Worm (Caenorhabditis elegans) whole organism, young adult: ENCODE results near the gene srd-21.
A peak's percentile ranks its signal among the peaks of the same experiment; 100 is the strongest.

Source experiments
- B0261.1 ChIP-seq: sonication (generic microtip); optimal IDR thresholded peaks from 2 replicates; lab custom pipeline; 2016; ENCODE audit warnings: mild to moderate bottlenecking, missing genetic modification characterization, moderate library complexity, missing compliant biosample characterization
- D2030.7 ChIP-seq: fragments of 200-800 bp; sonication (Bioruptor generic); IDR thresholded peaks from 2 replicates; pipeline ENCODE4 v1.3.6; 2022; ENCODE audit warnings: missing genetic modification reagents, missing genetic modification characterization, missing compliant biosample characterization
- F49E8.2 ChIP-seq: sonication (generic microtip); optimal IDR thresholded peaks from 3 replicates; lab custom pipeline; 2017; ENCODE audit warnings: missing genetic modification characterization, mild to moderate bottlenecking, missing compliant biosample characterization, antibody characterized with exemption, moderate library complexity; ENCODE audit not compliant: insufficient read depth
- F57A8.1 ChIP-seq: fragments of 200-800 bp; sonication (Bioruptor generic); optimal IDR thresholded peaks from 2 replicates; lab custom pipeline; 2018; ENCODE audit warnings: mild to moderate bottlenecking, missing genetic modification characterization, moderate library complexity, missing compliant biosample characterization
- K11D2.4 ChIP-seq: fragments of 200-800 bp; sonication (Bioruptor generic); IDR thresholded peaks from 2 replicates; pipeline ENCODE4 v1.3.6; 2022; ENCODE audit warnings: missing genetic modification reagents, missing genetic modification characterization, missing compliant biosample characterization
- T07F8.4 ChIP-seq: sonication (generic microtip); optimal IDR thresholded peaks from 2 replicates; lab custom pipeline; 2016; ENCODE audit warnings: mild to moderate bottlenecking, missing genetic modification characterization, moderate library complexity, missing compliant biosample characterization
- ZK185.1 ChIP-seq: sonication (generic microtip); optimal IDR thresholded peaks from 2 replicates; lab custom pipeline; 2016; ENCODE audit warnings: mild to moderate bottlenecking, missing genetic modification characterization, missing compliant biosample characterization; ENCODE audit not compliant: poor library complexity, severe bottlenecking
- attf-5 ChIP-seq: fragments of 200-800 bp; sonication (Bioruptor generic); optimal IDR thresholded peaks from 2 replicates; lab custom pipeline; 2018; ENCODE audit warnings: mild to moderate bottlenecking, missing genetic modification characterization, missing compliant biosample characterization
- attf-6 ChIP-seq: fragments of 200-800 bp; sonication (Bioruptor generic); IDR thresholded peaks from 2 replicates; pipeline ENCODE4 v1.3.6; 2022; ENCODE audit warnings: missing genetic modification reagents, missing genetic modification characterization, missing compliant biosample characterization
- bed-1 ChIP-seq: fragments of 200-800 bp; sonication (Bioruptor generic); IDR thresholded peaks from 2 replicates; pipeline ENCODE4 v1.3.6; 2022; ENCODE audit warnings: missing genetic modification reagents, missing genetic modification characterization, missing compliant biosample characterization
- ccch-3 ChIP-seq: fragments of 200-800 bp; sonication (Bioruptor generic); optimal IDR thresholded peaks from 2 replicates; lab custom pipeline; 2018; ENCODE audit warnings: mild to moderate bottlenecking, missing genetic modification characterization, missing compliant biosample characterization
- cebp-1 ChIP-seq, 2 experiments: fragments of 200-800 bp in 1 of 2; sonication (Bioruptor generic) in 1 of 2; sonication (generic microtip) in 1 of 2; IDR thresholded peaks in 1 of 2; optimal IDR thresholded peaks in 1 of 2; 2 replicates each; pipeline versions ENCODE4 v1.3.6 to Lab custom; 2017 to 2022; ENCODE audit warnings: missing compliant biosample characterization in 2 of 2, missing genetic modification characterization in 2 of 2, mild to moderate bottlenecking in 1 of 2, missing genetic modification reagents in 1 of 2, moderate library complexity in 1 of 2
- cebp-2 ChIP-seq: fragments of 200-800 bp; sonication (Bioruptor generic); IDR thresholded peaks from 2 replicates; pipeline ENCODE4 v1.3.6; 2022; ENCODE audit warnings: missing genetic modification characterization, missing compliant biosample characterization
- ceh-100 ChIP-seq: fragments of 200-800 bp; sonication (Bioruptor generic); IDR thresholded peaks from 2 replicates; pipeline ENCODE4 v1.3.6; 2022; ENCODE audit warnings: missing genetic modification reagents, missing genetic modification characterization, missing compliant biosample characterization
- ceh-27 ChIP-seq: fragments of 200-800 bp; sonication (Bioruptor generic); optimal IDR thresholded peaks from 2 replicates; lab custom pipeline; 2018; ENCODE audit warnings: mild to moderate bottlenecking, missing genetic modification characterization, moderate library complexity, missing compliant biosample characterization
- die-1 ChIP-seq: sonication (generic microtip); optimal IDR thresholded peaks from 2 replicates; lab custom pipeline; 2016; ENCODE audit warnings: missing genotype, mild to moderate bottlenecking, missing genetic modification characterization, missing compliant biosample characterization
- dox-1 ChIP-seq: fragments of 200-800 bp; sonication (Bioruptor generic); IDR thresholded peaks from 2 replicates; pipeline ENCODE4 v1.3.6; 2022; ENCODE audit warnings: missing genetic modification reagents, missing genetic modification characterization, missing compliant biosample characterization
- dpl-1 ChIP-seq: fragments of 150-350 bp; optimal IDR thresholded peaks from 2 replicates; lab custom pipeline; 2014; ENCODE audit warnings: missing biosample characterization, missing genetic modification reagents, missing genetic modification characterization
- efl-1 ChIP-seq: fragments of 150-350 bp; optimal IDR thresholded peaks from 2 replicates; lab custom pipeline; 2014; ENCODE audit warnings: missing biosample characterization, missing genetic modification reagents, missing genetic modification characterization
- him-1 ChIP-seq: sonication (generic microtip); optimal IDR thresholded peaks from 2 replicates; lab custom pipeline; 2016; ENCODE audit warnings: missing genotype, missing genetic modification reagents, missing genetic modification characterization, missing compliant biosample characterization
- hmg-1.2 ChIP-seq: fragments of 200-800 bp; sonication (Bioruptor generic); IDR thresholded peaks from 2 replicates; pipeline ENCODE4 v1.3.6; 2022; ENCODE audit warnings: missing genetic modification reagents, missing genetic modification characterization, missing compliant biosample characterization
- lag-1 ChIP-seq: fragments of 200-800 bp; sonication (Bioruptor generic); IDR thresholded peaks from 2 replicates; pipeline ENCODE4 v1.3.6; 2022; ENCODE audit warnings: missing genetic modification reagents, missing genetic modification characterization, missing compliant biosample characterization
- let-607 ChIP-seq, 2 experiments: fragments of 200-800 bp in 1 of 2; sonication (Bioruptor generic) in 1 of 2; sonication (generic microtip) in 1 of 2; optimal IDR thresholded peaks; 2 replicates each; lab custom pipeline; 2016 to 2018; ENCODE audit warnings: mild to moderate bottlenecking in 2 of 2, missing compliant biosample characterization in 2 of 2, missing genetic modification characterization in 2 of 2, moderate library complexity in 2 of 2, missing genotype in 1 of 2
- lin-26 ChIP-seq: fragments of 200-800 bp; sonication (Bioruptor generic); IDR thresholded peaks from 2 replicates; pipeline ENCODE4 v1.3.6; 2022; ENCODE audit warnings: missing genetic modification reagents, missing genetic modification characterization, missing compliant biosample characterization
- lin-35 ChIP-seq, 3 experiments: fragments of 150-350 bp in 2 of 3; sonication (generic microtip) in 1 of 3; optimal IDR thresholded peaks; 2 replicates each; lab custom pipeline; 2014 to 2018; ENCODE audit warnings: missing biosample characterization in 3 of 3, missing genetic modification characterization in 3 of 3, missing genetic modification reagents in 3 of 3
- madf-10 ChIP-seq: sonication (generic microtip); optimal IDR thresholded peaks from 2 replicates; lab custom pipeline; 2016; ENCODE audit warnings: mild to moderate bottlenecking, missing genetic modification characterization, missing compliant biosample characterization
- mxl-1 ChIP-seq: sonication (generic microtip); optimal IDR thresholded peaks from 2 replicates; lab custom pipeline; 2016; ENCODE audit warnings: missing genetic modification characterization, missing compliant biosample characterization
- nhr-80 ChIP-seq: sonication (generic microtip); optimal IDR thresholded peaks from 2 replicates; lab custom pipeline; 2016; ENCODE audit warnings: missing genetic modification characterization, missing compliant biosample characterization
- rpc-1 ChIP-seq, 2 experiments: fragments of 150-350 bp in 1 of 2; sonication (generic microtip) in 1 of 2; optimal IDR thresholded peaks; 2 replicates each; lab custom pipeline; 2014 to 2018; ENCODE audit warnings: missing biosample characterization in 1 of 2, missing genetic modification characterization in 1 of 2, missing genetic modification reagents in 1 of 2, missing genotype in 1 of 2
- sdz-38 ChIP-seq: sonication (generic microtip); optimal IDR thresholded peaks from 2 replicates; lab custom pipeline; 2016; ENCODE audit warnings: missing genotype, missing genetic modification characterization, missing compliant biosample characterization
- snpc-1.1 ChIP-seq: sonication (generic microtip); optimal IDR thresholded peaks from 2 replicates; lab custom pipeline; 2017; ENCODE audit warnings: missing genetic modification characterization, mild to moderate bottlenecking, missing compliant biosample characterization, antibody characterized with exemption, moderate library complexity, missing genotype, missing genetic modification reagents; ENCODE audit not compliant: insufficient read depth
- snpc-4 ChIP-seq, 5 experiments: fragments of 150-350 bp in 1 of 5; sonication (generic microtip) in 4 of 5; optimal IDR thresholded peaks; 2 replicates each; lab custom pipeline; 2014 to 2018; ENCODE audit warnings: missing genetic modification characterization in 5 of 5, missing biosample characterization in 3 of 5, antibody characterized with exemption in 2 of 5, mild to moderate bottlenecking in 2 of 5, missing compliant biosample characterization in 2 of 5, missing genotype in 2 of 5, moderate library complexity in 2 of 5, missing genetic modification reagents in 1 of 5
- tbp1 ChIP-seq: fragments of 200-800 bp; sonication (Bioruptor generic); optimal IDR thresholded peaks from 2 replicates; lab custom pipeline; 2018; ENCODE audit warnings: mild to moderate bottlenecking, missing genetic modification characterization, missing compliant biosample characterization
- zfh-2 ChIP-seq: fragments of 200-800 bp; sonication (Bioruptor generic); conservative IDR thresholded peaks from 2 replicates; pipeline ENCODE4 v1.3.6; 2022; ENCODE audit warnings: missing genetic modification reagents, missing genetic modification characterization, missing compliant biosample characterization
- zim-3 ChIP-seq: sonication (generic microtip); optimal IDR thresholded peaks from 2 replicates; lab custom pipeline; 2017; ENCODE audit warnings: mild to moderate bottlenecking, missing genetic modification characterization, moderate library complexity, missing compliant biosample characterization
- ztf-22 ChIP-seq: fragments of 200-800 bp; sonication (Bioruptor generic); optimal IDR thresholded peaks from 2 replicates; lab custom pipeline; 2018; ENCODE audit warnings: mild to moderate bottlenecking, missing genetic modification characterization, moderate library complexity, missing compliant biosample characterization

Gene srd-21

ce11 chrV:16610094-16610493, 19.6 kb upstream of the srd-21 start:
- TF ChIP-seq cebp-1 (GFP tag; IDR thresholded peaks at IDR 0.05; lab: Robert Waterston, UW) (no peak), cebp-1 (tag; optimal IDR thresholded peaks at IDR 0.05; lab: Kevin White, UChicago) (no peak), nhr-80 (peak; percentile 42)

ce11 chrV:16610791-16611385, 18.8 kb upstream of the srd-21 start, which contains the start of gene srw-54:
TSS of gene srw-54 (plus strand) at chrV:16611335.
- TF ChIP-seq nhr-80, result peak; percentile 8
- no peak for TF ChIP-seq bed-1 (GFP tag; lab: Robert Waterston, UW)
- TF ChIP-seq, all 124 proteins: peak for 1

- no peak for TF ChIP-seq mxl-1 (tag; lab: Kevin White, UChicago)
- no peak for TF ChIP-seq ZK185.1
- TF ChIP-seq F57A8.1 (GFP tag; lab: Kevin White, UChicago), result no peak
- no peak for TF ChIP-seq let-607 (tag; optimal IDR thresholded peaks at IDR 0.05; lab: Kevin White, UChicago)
- no peak for TF ChIP-seq bed-1 (GFP tag; lab: Robert Waterston, UW)
- no peak for TF ChIP-seq T07F8.4 (tag; lab: Kevin White, UChicago)
- TF ChIP-seq ccch-3 (GFP tag; lab: Kevin White, UChicago), result no peak
- no peak for TF ChIP-seq dpl-1 (GFP tag; lab: Kevin White, UChicago)
- TF ChIP-seq snpc-1.1 (tag; lab: Kevin White, UChicago), result no peak
Observed at ce11 chrV:16617462-16617861, 12.2 kb upstream of the srd-21 start, which contains the start of gene Y70C5A.4. TSS of gene Y70C5A.4 (plus strand) at chrV:16617762.

- TF ChIP-seq nhr-80 (peak; percentile 22), zfh-2 (GFP tag; lab: Robert Waterston, UW) (no peak)
- TF ChIP-seq, all 124 proteins: peak for 1
Observed at ce11 chrV:16620874-16621273, 8.8 kb upstream of the srd-21 start, which contains the start of gene Y70C5A.3. TSS of gene Y70C5A.3 (minus strand) at chrV:16620923.

- no peak for TF ChIP-seq lin-35 (GFP tag; optimal IDR thresholded peaks at IDR 0.05; lab: Kevin White, UChicago)
- TF ChIP-seq him-1 (tag; lab: Kevin White, UChicago), result peak; percentile 83
- no peak for TF ChIP-seq efl-1
- no peak for TF ChIP-seq madf-10 (tag; lab: Kevin White, UChicago)
- TF ChIP-seq ztf-22 (GFP tag; lab: Kevin White, UChicago), result no peak
- TF ChIP-seq snpc-4 (GFP tag; optimal IDR thresholded peaks at IDR 0.05; lab: Kevin White, UChicago), result no peak
- TF ChIP-seq snpc-4 (tag; optimal IDR thresholded peaks at IDR 0.05; lab: Kevin White, UChicago), result peak in 2 of 4 experiments; percentile 1 to 58
- TF ChIP-seq attf-5 (GFP tag; lab: Kevin White, UChicago), result peak; percentile 29
- peak; percentile 18 for TF ChIP-seq ceh-27 (GFP tag; lab: Kevin White, UChicago)
- TF ChIP-seq cebp-2 (GFP tag; lab: Robert Waterston, UW), result 0 out of 2 replicates have a peak, but pooled peaks have one; percentile 28
- TF ChIP-seq rpc-1 (optimal IDR thresholded peaks at IDR 0.05; lab: Kevin White, UChicago), result peak; percentile 61
- TF ChIP-seq rpc-1 (tag; optimal IDR thresholded peaks at IDR 0.05; lab: Kevin White, UChicago), result peak; percentile 76
- TF ChIP-seq tbp1 (GFP tag; lab: Kevin White, UChicago), result peak; percentile 93
- peak; percentile 79 for TF ChIP-seq attf-6
- TF ChIP-seq F49E8.2 (tag; lab: Kevin White, UChicago), result no peak
- peak; percentile 28; the same call in 1 of the 2 replicates for TF ChIP-seq hmg-1.2 (GFP tag; lab: Robert Waterston, UW)
- TF ChIP-seq B0261.1 (tag; lab: Kevin White, UChicago), result peak; percentile 82
- peak; percentile 33 for TF ChIP-seq die-1 (tag; lab: Kevin White, UChicago)
- TF ChIP-seq sdz-38 (tag; lab: Kevin White, UChicago), result no peak
- 0 out of 2 replicates have a peak, but pooled peaks have one; percentile 43 for TF ChIP-seq lag-1
- TF ChIP-seq dox-1, result peak; percentile 60; the same call in 1 of the 2 replicates
- TF ChIP-seq bed-1 (GFP tag; lab: Robert Waterston, UW), result no peak
- no peak for TF ChIP-seq zim-3 (tag; lab: Kevin White, UChicago)
- peak; percentile 69; the same call in 1 of the 2 replicates for TF ChIP-seq lin-26
- 0 out of 2 replicates have a peak, but pooled peaks have one; percentile 30 for TF ChIP-seq D2030.7
- no peak for TF ChIP-seq ceh-100
- TF ChIP-seq K11D2.4 (GFP tag; lab: Robert Waterston, UW), result no peak
- TF ChIP-seq, all 124 proteins: peak for 15
Observed at ce11 chrV:16621894-16622293, 7.8 kb upstream of the srd-21 start.
